Worm (Caenorhabditis elegans) whole organism, L1 larva: Measurements from ENCODE around the gene M162.15.

Experiments
- Y116A8C.19 ChIP-seq: sonication (generic microtip); optimal IDR thresholded peaks from 2 replicates; lab custom pipeline; 2016; ENCODE audit warnings: missing compliant biosample characterization, missing genetic modification characterization, borderline replicate concordance
- aha-1 ChIP-seq: fragments of 150-350 bp; optimal IDR thresholded peaks from 2 replicates; lab custom pipeline; 2014; ENCODE audit warnings: missing biosample characterization, missing genetic modification characterization
- aly-2 ChIP-seq: fragments of 150-350 bp; optimal IDR thresholded peaks from 2 replicates; lab custom pipeline; 2014; ENCODE audit warnings: missing biosample characterization, missing genetic modification characterization
- ama-1 ChIP-seq: fragments of 150-350 bp; optimal IDR thresholded peaks from 2 replicates; lab custom pipeline; 2014
- blmp-1 ChIP-seq: fragments of 150-350 bp; optimal IDR thresholded peaks from 2 replicates; lab custom pipeline; 2014; ENCODE audit warnings: missing biosample characterization, missing genetic modification characterization
- ceh-63 ChIP-seq: fragments of 200-800 bp; sonication (Bioruptor generic); optimal IDR thresholded peaks from 2 replicates; lab custom pipeline; 2018; ENCODE audit warnings: mild to moderate bottlenecking, missing genetic modification characterization, missing compliant biosample characterization
- ceh-88 ChIP-seq: fragments of 200-800 bp; sonication (Bioruptor generic); IDR thresholded peaks from 2 replicates; pipeline ENCODE4 v1.3.6; 2022; ENCODE audit warnings: missing genetic modification characterization, missing compliant biosample characterization
- ceh-90 ChIP-seq: sonication (generic microtip); optimal IDR thresholded peaks from 2 replicates; lab custom pipeline; 2016; ENCODE audit warnings: missing genetic modification characterization, missing compliant biosample characterization
- dsc-1 ChIP-seq: sonication (generic microtip); optimal IDR thresholded peaks from 2 replicates; lab custom pipeline; 2016; ENCODE audit warnings: mild to moderate bottlenecking, missing genetic modification characterization, missing compliant biosample characterization
- efl-1 ChIP-seq, 4 experiments: fragments of 150-350 bp; optimal IDR thresholded peaks in 3 of 4; peaks in 1 of 4; 1 replicate in 1 of 4; 2 replicates in 3 of 4; lab custom pipeline; 2014; ENCODE audit warnings: missing biosample characterization in 2 of 4, missing genetic modification characterization in 2 of 4, missing genetic modification reagents in 2 of 4
- elt-2 ChIP-seq: sonication (generic microtip); optimal IDR thresholded peaks from 2 replicates; lab custom pipeline; 2016; ENCODE audit warnings: missing genetic modification characterization, mild to moderate bottlenecking, inconsistent platforms, missing compliant biosample characterization, missing genetic modification reagents
- hlh-17 ChIP-seq: fragments of 200-800 bp; sonication (Bioruptor generic); optimal IDR thresholded peaks from 2 replicates; lab custom pipeline; 2018; ENCODE audit warnings: missing genetic modification characterization, mild to moderate bottlenecking, missing compliant biosample characterization, moderate library complexity, borderline replicate concordance
- isw-1 ChIP-seq: fragments of 200-800 bp; sonication (Bioruptor generic); IDR thresholded peaks from 2 replicates; pipeline ENCODE4 v1.3.6; 2022; ENCODE audit warnings: missing genetic modification characterization, missing compliant biosample characterization
- lin-13 ChIP-seq: fragments of 150-350 bp; optimal IDR thresholded peaks from 2 replicates; lab custom pipeline; 2014; ENCODE audit warnings: missing biosample characterization, missing genetic modification reagents, missing genetic modification characterization
- lin-15B ChIP-seq: fragments of 150-350 bp; sonication (generic microtip); optimal IDR thresholded peaks from 3 replicates; lab custom pipeline; 2014; ENCODE audit warnings: missing biosample characterization, missing genetic modification characterization
- lir-3 ChIP-seq: sonication (generic microtip); optimal IDR thresholded peaks from 2 replicates; lab custom pipeline; 2016; ENCODE audit warnings: mild to moderate bottlenecking, missing genetic modification characterization, moderate library complexity, missing compliant biosample characterization; ENCODE audit not compliant: poor library complexity
- lsy-2 ChIP-seq, 2 experiments: fragments of 150-350 bp; optimal IDR thresholded peaks; 2 replicates each; lab custom pipeline; 2014; ENCODE audit warnings: missing biosample characterization in 2 of 2, missing genetic modification characterization in 2 of 2
- mep-1 ChIP-seq: fragments of 150-350 bp; optimal IDR thresholded peaks from 2 replicates; lab custom pipeline; 2014; ENCODE audit warnings: missing biosample characterization, missing genetic modification characterization
- nhr-11 ChIP-seq: fragments of 150-350 bp; optimal IDR thresholded peaks from 2 replicates; lab custom pipeline; 2014; ENCODE audit warnings: missing biosample characterization, missing genetic modification characterization
- nhr-12 ChIP-seq: sonication (generic microtip); optimal IDR thresholded peaks from 2 replicates; lab custom pipeline; 2017; ENCODE audit warnings: missing biosample characterization, missing genetic modification characterization
- nhr-19 ChIP-seq: fragments of 200-800 bp; sonication (Bioruptor generic); conservative IDR thresholded peaks from 2 replicates; pipeline ENCODE4 v1.3.6; 2022; ENCODE audit warnings: missing genetic modification characterization, missing compliant biosample characterization
- nhr-20 ChIP-seq: sonication (generic microtip); optimal IDR thresholded peaks from 2 replicates; lab custom pipeline; 2016; ENCODE audit warnings: mild to moderate bottlenecking, missing genetic modification characterization, missing compliant biosample characterization
- nhr-237 ChIP-seq: fragments of 150-350 bp; optimal IDR thresholded peaks from 2 replicates; lab custom pipeline; 2014; ENCODE audit warnings: missing biosample characterization, missing genetic modification characterization
- nhr-71 ChIP-seq: sonication (generic microtip); optimal IDR thresholded peaks from 2 replicates; lab custom pipeline; 2016; ENCODE audit warnings: mild to moderate bottlenecking, missing genetic modification characterization, moderate library complexity, missing compliant biosample characterization
- nhr-77 ChIP-seq: fragments of 150-350 bp; optimal IDR thresholded peaks from 2 replicates; lab custom pipeline; 2014; ENCODE audit warnings: missing biosample characterization, missing genetic modification characterization
- nhr-84 ChIP-seq: sonication (generic microtip); optimal IDR thresholded peaks from 2 replicates; lab custom pipeline; 2017; ENCODE audit warnings: missing biosample characterization, missing genetic modification characterization
- nhr-85 ChIP-seq: sonication (generic microtip); peaks from one replicate; lab custom pipeline; 2016; ENCODE audit warnings: missing genetic modification characterization, inconsistent platforms, missing compliant biosample characterization
- pax-3 ChIP-seq: fragments of 200-800 bp; sonication (Bioruptor generic); optimal IDR thresholded peaks from 2 replicates; lab custom pipeline; 2018; ENCODE audit warnings: mild to moderate bottlenecking, missing genetic modification characterization, moderate library complexity, missing compliant biosample characterization
- rnt-1 ChIP-seq: sonication (generic microtip); optimal IDR thresholded peaks from 2 replicates; lab custom pipeline; 2016; ENCODE audit warnings: mild to moderate bottlenecking, missing genetic modification characterization, moderate library complexity, missing compliant biosample characterization
- skn-1 ChIP-seq: fragments of 150-350 bp; optimal IDR thresholded peaks from 2 replicates; lab custom pipeline; 2014; ENCODE audit warnings: missing biosample characterization, missing genetic modification characterization
- snpc-4 ChIP-seq: fragments of 150-350 bp; optimal IDR thresholded peaks from 2 replicates; lab custom pipeline; 2014; ENCODE audit warnings: missing biosample characterization, missing genetic modification characterization
- sox-4 ChIP-seq: sonication (generic microtip); optimal IDR thresholded peaks from 2 replicates; lab custom pipeline; 2016; ENCODE audit warnings: missing genetic modification characterization, missing compliant biosample characterization
- swsn-7 ChIP-seq: sonication (generic microtip); optimal IDR thresholded peaks from 2 replicates; lab custom pipeline; 2016; ENCODE audit warnings: missing genetic modification characterization, missing compliant biosample characterization
- tbx-2 ChIP-seq: sonication (generic microtip); optimal IDR thresholded peaks from 2 replicates; lab custom pipeline; 2016; ENCODE audit warnings: missing genetic modification characterization, missing compliant biosample characterization
- unc-130 ChIP-seq: fragments of 150-350 bp; optimal IDR thresholded peaks from 2 replicates; lab custom pipeline; 2017; ENCODE audit warnings: missing biosample characterization, missing genetic modification characterization, inconsistent platforms
- unc-30 ChIP-seq: sonication (generic microtip); optimal IDR thresholded peaks from 2 replicates; lab custom pipeline; 2017; ENCODE audit warnings: missing biosample characterization, missing genetic modification characterization
- zip-4 ChIP-seq: fragments of 200-800 bp; sonication (Bioruptor generic); optimal IDR thresholded peaks from 2 replicates; lab custom pipeline; 2018; ENCODE audit warnings: mild to moderate bottlenecking, missing genetic modification characterization, moderate library complexity, missing compliant biosample characterization

M162.15 gene

DNA sequence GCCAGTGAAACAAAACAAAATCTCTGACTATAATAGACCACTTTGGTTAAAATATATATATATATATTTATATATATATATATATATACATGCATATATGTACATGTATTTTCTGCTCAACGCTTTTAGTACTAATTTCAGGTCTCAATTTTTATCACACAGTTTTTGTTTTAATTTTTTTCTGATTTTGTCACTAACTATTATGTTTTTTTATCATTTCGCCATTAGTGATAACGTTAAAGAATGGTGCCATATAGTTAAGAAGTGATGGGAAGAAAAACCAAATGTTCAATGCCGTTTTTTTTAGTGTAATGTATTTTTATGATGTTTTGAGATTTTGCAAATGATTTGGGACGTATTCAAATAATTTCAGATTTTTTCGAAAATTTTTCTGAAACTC lies 17.2 kb downstream of the M162.15 start:
- TF ChIP-seq pax-3 (tag; lab: Kevin White, UChicago) (no peak), efl-1 (optimal IDR thresholded peaks at IDR 0.05; lab: Kevin White, UChicago) (no peak), efl-1 (GFP tag; optimal IDR thresholded peaks at IDR 0.05 in 1 of 2; lab: Kevin White, UChicago) (no peak), elt-2 (tag; lab: Kevin White, UChicago) (peak; percentile 37)

DNA sequence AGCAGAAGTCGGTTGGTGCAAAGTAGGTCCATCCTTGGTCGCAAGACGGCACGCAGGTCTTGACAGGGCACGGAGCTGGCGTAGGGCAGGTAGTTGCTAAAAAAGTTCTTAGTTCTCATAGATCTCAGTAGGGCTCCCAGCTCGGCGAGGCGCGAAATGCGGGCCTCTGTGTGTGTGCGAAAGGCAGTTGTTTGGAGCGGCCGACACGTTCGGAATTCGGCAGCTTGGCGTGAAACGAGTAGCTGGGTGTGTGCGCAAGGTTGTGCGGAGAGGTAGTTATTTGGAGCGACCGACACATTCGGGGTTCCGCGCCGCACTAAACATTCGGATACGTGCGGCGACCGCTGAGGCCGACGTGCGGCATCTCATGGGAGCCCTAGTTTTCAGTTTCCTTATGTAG lies 18.7 kb downstream of the M162.15 start:
- TF ChIP-seq Y116A8C.19 (tag; lab: Kevin White, UChicago) (no peak), blmp-1 (tag; lab: Kevin White, UChicago) (no peak), nhr-84 (tag; lab: Kevin White, UChicago) (no peak), unc-30 (tag; lab: Kevin White, UChicago) (no peak), skn-1 (no peak), rnt-1 (tag; lab: Kevin White, UChicago) (no peak), nhr-237 (tag; lab: Kevin White, UChicago) (no peak)

DNA sequence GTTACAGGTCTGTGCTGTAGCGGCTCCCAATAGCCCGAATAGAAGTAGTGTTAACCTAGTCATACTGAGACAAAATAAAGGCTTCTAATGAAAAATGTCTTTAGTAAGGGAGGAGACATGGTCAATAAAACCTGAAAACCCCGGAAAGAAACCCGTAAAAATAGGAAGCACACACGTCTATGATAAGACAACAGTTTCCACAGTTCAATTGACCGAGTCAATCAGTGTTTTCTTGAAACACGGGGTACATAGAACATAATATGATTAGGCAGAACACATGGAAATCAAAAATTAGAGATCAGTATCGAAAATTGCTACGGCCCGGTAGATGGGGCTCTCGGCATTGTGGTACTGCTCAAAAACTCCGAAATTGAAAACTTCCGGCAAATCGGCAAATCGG lies 20.4 kb downstream of the M162.15 start, which contains the start of gene clec-49:
Gene clec-49 (minus strand): TSS at position 103 of the 400 bp plus-strand sequence.
- TF ChIP-seq lsy-2 (tag; optimal IDR thresholded peaks at IDR 0.05; lab: Kevin White, UChicago), result no peak
- peak; percentile 1 for TF ChIP-seq elt-2 (tag; lab: Kevin White, UChicago)

DNA sequence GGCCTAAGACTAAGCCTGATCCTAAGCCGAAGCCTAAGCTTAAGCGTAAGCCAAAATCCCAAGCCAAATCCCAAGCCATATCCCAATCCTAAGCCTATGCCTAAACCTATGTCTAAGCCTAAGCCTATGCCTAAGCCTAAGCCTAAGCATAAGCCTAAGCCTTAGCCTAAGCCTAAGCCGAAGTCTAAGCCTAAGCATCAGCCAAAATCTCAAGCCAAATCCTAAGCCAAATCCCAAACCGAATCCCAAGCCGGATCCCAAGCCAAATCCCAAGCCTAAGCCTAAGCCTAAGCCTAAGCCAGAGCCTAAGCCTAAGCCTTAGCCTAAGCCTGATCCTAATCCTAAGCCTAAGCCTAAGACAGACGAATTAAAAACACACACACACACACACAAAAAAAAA lies 24.4 kb downstream of the M162.15 start:
- TF ChIP-seq lir-3 (tag; lab: Kevin White, UChicago), result no peak
- TF ChIP-seq nhr-237 (tag; lab: Kevin White, UChicago), result no peak
- no peak for TF ChIP-seq nhr-12 (tag; lab: Kevin White, UChicago)

DNA sequence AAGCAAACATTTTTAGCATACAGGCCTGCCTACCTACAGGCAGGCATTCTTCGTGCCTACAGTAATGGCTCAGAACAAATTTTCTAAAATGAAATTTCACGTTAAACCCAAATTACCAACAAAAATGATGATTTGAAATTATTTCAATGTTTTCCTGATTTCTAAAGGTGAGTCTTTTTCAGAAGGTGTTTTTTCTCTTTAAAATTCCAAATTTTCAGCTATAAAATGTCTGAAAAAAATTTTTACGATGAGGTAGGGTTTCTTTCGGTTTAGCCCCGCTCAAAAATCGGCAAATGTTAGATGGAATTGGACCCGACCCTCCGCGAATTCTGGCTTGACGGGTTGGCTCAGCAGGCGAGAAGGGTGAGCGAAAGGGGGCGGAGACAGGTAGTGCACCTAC lies 25.7 kb downstream of the M162.15 start, which contains the start of gene W04E12.5:
Gene W04E12.5 (plus strand): TSS at position 301 of the 400 bp plus-strand sequence.
- TF ChIP-seq nhr-85 (tag; lab: Kevin White, UChicago) (no peak), nhr-77 (tag; lab: Kevin White, UChicago) (no peak), zip-4 (GFP tag; lab: Kevin White, UChicago) (no peak)
- TF ChIP-seq, all 84 proteins: peak for 0

DNA sequence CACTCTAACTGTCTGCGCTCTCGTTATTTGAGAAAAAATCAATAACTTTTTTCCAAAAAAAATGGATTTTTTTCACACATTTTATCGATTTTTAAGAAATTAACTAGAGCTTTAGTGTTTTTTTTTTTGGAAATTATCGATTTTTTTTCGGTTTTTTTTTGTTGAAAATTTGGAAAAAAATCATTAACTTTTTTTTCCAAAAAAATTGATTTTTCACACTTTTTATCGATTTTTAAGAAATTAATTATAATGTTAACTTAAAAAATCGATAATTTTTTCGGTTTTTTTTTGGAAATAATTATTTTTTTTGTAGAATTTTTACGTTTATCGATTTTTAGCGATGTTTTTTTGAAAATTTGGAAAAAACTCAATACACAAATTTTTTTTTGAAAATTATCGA lies 27.4 kb downstream of the M162.15 start:
- no peak for TF ChIP-seq nhr-11 (tag; lab: Kevin White, UChicago)
- TF ChIP-seq ceh-90, result no peak
- TF ChIP-seq isw-1, result no peak
- TF ChIP-seq lin-15B (tag; lab: Kevin White, UChicago), result no peak
- TF ChIP-seq lin-13 (GFP tag; lab: Kevin White, UChicago), result no peak
- no peak for TF ChIP-seq nhr-84 (tag; lab: Kevin White, UChicago)
- TF ChIP-seq ceh-88 (GFP tag; lab: Robert Waterston, UW), result no peak
- TF ChIP-seq dsc-1, result no peak
- TF ChIP-seq aha-1 (tag; lab: Kevin White, UChicago), result no peak
- no peak for TF ChIP-seq sox-4
- TF ChIP-seq nhr-71 (tag; lab: Kevin White, UChicago), result no peak

DNA sequence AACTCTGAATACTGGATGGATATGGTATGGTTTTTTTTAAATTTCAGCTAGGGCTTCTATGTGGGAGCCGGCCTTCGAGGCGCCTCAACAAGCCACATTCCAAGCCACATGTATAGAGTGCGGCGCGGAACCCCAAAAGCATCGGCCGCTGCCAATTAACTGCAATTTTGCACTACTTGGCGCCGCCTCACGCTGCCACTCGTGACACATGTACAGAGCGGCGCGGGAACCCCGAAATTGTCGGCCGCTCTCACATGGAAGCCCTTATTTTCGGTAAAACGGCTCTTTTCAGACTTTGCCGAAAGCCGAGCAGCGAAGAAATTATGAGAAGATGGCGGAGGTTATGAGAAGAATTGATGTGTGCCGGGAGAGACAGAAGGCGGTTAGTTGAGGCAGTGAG lies 27.8 kb downstream of the M162.15 start:
- TF ChIP-seq nhr-85 (tag; lab: Kevin White, UChicago) (peak; percentile 11), swsn-7 (tag; lab: Kevin White, UChicago) (no peak), hlh-17 (GFP tag; lab: Kevin White, UChicago) (no peak), zip-4 (GFP tag; lab: Kevin White, UChicago) (no peak)

DNA sequence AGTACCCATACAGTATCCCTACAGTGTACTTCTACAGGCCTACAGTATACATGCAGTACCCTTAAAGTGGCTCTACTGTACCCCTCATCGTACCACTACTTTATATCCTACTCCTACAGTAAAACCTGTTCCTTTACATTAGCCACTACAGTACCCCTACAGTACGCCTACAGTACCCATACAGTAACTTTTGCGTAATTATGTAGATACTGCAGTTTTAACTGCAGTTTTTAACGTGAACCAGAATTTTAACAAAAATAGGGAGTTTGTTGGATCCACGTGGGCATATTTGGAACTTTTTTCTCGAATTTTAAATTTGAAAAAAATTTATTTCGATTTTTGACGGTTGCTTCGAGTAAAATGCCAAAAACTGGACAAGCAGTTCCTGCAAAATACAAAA lies 28.3 kb downstream of the M162.15 start, which contains the start of gene W04E12.4:
Gene W04E12.4 (plus strand): TSS at position 301 of the 400 bp plus-strand sequence.
- TF ChIP-seq ceh-63, result no peak
- no peak for TF ChIP-seq nhr-20 (tag; lab: Kevin White, UChicago)
- TF ChIP-seq ama-1 (lab: Kevin White, UChicago), result no peak
- no peak for TF ChIP-seq nhr-19 (GFP tag; lab: Robert Waterston, UW)
- no peak for TF ChIP-seq lir-3 (tag; lab: Kevin White, UChicago)
- no peak for TF ChIP-seq tbx-2
- TF ChIP-seq snpc-4 (tag; lab: Kevin White, UChicago), result no peak
- TF ChIP-seq nhr-85 (tag; lab: Kevin White, UChicago), result no peak
- no peak for TF ChIP-seq unc-130 (tag; lab: Kevin White, UChicago)
- no peak for TF ChIP-seq mep-1 (tag; lab: Kevin White, UChicago)
- no peak for TF ChIP-seq aly-2
